Worm (Caenorhabditis elegans) whole organism, L4 larva: Measurements from ENCODE around the gene F21C10.18.
"Not testable (repeated sequence)": the region's sequence is repeated elsewhere in the genome, so short reads cannot be mapped to it uniquely, and the experiment has no call there.

Experiments
- D1046.2 ChIP-seq: fragments of 200-800 bp; sonication (Bioruptor generic); IDR thresholded peaks from 2 replicates; pipeline ENCODE4 v1.3.6; 2022; ENCODE audit warnings: missing genetic modification characterization, missing compliant biosample characterization
- T26A8.4 ChIP-seq: fragments of 200-800 bp; sonication (Bioruptor generic); IDR thresholded peaks from 2 replicates; pipeline ENCODE4 v1.3.6; 2022; ENCODE audit warnings: missing genetic modification characterization, missing compliant biosample characterization
- Y75B8A.6 ChIP-seq: fragments of 200-800 bp; sonication (Bioruptor generic); IDR thresholded peaks from 2 replicates; pipeline ENCODE4 v1.3.6; 2022; ENCODE audit warnings: missing genetic modification reagents, missing genetic modification characterization, missing compliant biosample characterization
- ceh-20 ChIP-seq: fragments of 200-800 bp; sonication (Bioruptor generic); IDR thresholded peaks from 2 replicates; pipeline ENCODE4 v1.3.6; 2022; ENCODE audit warnings: missing genetic modification reagents, missing genetic modification characterization, missing compliant biosample characterization
- ceh-28 ChIP-seq: fragments of 150-350 bp; optimal IDR thresholded peaks from 2 replicates; lab custom pipeline; 2014; ENCODE audit warnings: missing biosample characterization, missing genetic modification reagents, missing genetic modification characterization
- ceh-44 ChIP-seq: fragments of 200-800 bp; sonication (Bioruptor generic); IDR thresholded peaks from 2 replicates; pipeline ENCODE4 v1.3.6; 2022; ENCODE audit warnings: missing genetic modification reagents, missing genetic modification characterization, missing compliant biosample characterization
- ctbp-1 ChIP-seq: fragments of 200-800 bp; sonication (Bioruptor generic); IDR thresholded peaks from 2 replicates; pipeline ENCODE4 v1.3.6; 2022; ENCODE audit warnings: missing genetic modification reagents, missing genetic modification characterization, missing compliant biosample characterization
- daf-16 ChIP-seq, 3 experiments: sonication (generic microtip); optimal IDR thresholded peaks; 2 replicates each; lab custom pipeline; 2016 to 2017; ENCODE audit warnings: missing genetic modification characterization in 3 of 3, missing genetic modification reagents in 3 of 3, mild to moderate bottlenecking in 2 of 3, missing compliant biosample characterization in 2 of 3, missing biosample characterization in 1 of 3, moderate library complexity in 1 of 3
- daf-19 ChIP-seq: fragments of 200-800 bp; sonication (Bioruptor generic); conservative IDR thresholded peaks from 2 replicates; pipeline ENCODE4 v1.3.6; 2022; ENCODE audit warnings: missing genetic modification characterization, missing compliant biosample characterization
- dve-1 ChIP-seq: sonication (generic microtip); optimal IDR thresholded peaks from 2 replicates; lab custom pipeline; 2017; ENCODE audit warnings: antibody characterized with exemption, mild to moderate bottlenecking, missing genetic modification characterization, missing compliant biosample characterization; ENCODE audit not compliant: insufficient read depth
- egl-43 ChIP-seq: fragments of 200-800 bp; sonication (Bioruptor generic); IDR thresholded peaks from 2 replicates; pipeline ENCODE4 v1.3.6; 2022; ENCODE audit warnings: missing genetic modification reagents, missing genetic modification characterization, missing compliant biosample characterization
- fkh-10 ChIP-seq: fragments of 150-350 bp; optimal IDR thresholded peaks from 2 replicates; lab custom pipeline; 2014; ENCODE audit warnings: missing biosample characterization, missing genetic modification reagents, missing genetic modification characterization
- fos-1 ChIP-seq: fragments of 150-350 bp; optimal IDR thresholded peaks from 2 replicates; lab custom pipeline; 2014; ENCODE audit warnings: missing biosample characterization, missing genetic modification characterization
- gei-8 ChIP-seq: fragments of 200-800 bp; sonication (Bioruptor generic); optimal IDR thresholded peaks from 2 replicates; lab custom pipeline; 2018; ENCODE audit warnings: mild to moderate bottlenecking, missing genetic modification characterization, missing compliant biosample characterization
- hif-1 ChIP-seq, 2 experiments: sonication (generic microtip); optimal IDR thresholded peaks; 2 replicates each; lab custom pipeline; 2016 to 2017; ENCODE audit warnings: missing compliant biosample characterization in 2 of 2, missing genetic modification characterization in 2 of 2, missing genetic modification reagents in 2 of 2, missing genotype in 2 of 2, mild to moderate bottlenecking in 1 of 2
- hlh-11 ChIP-seq: fragments of 200-800 bp; sonication (Bioruptor generic); optimal IDR thresholded peaks from 2 replicates; lab custom pipeline; 2018; ENCODE audit warnings: mild to moderate bottlenecking, missing genetic modification characterization, missing compliant biosample characterization
- hlh-30 ChIP-seq: sonication (generic microtip); optimal IDR thresholded peaks from 2 replicates; lab custom pipeline; 2017; ENCODE audit warnings: antibody characterized with exemption, mild to moderate bottlenecking, missing genetic modification characterization, missing compliant biosample characterization; ENCODE audit not compliant: insufficient read depth
- hmg-1.1 ChIP-seq: fragments of 200-800 bp; sonication (Bioruptor generic); IDR thresholded peaks from 2 replicates; pipeline ENCODE4 v1.3.6; 2022; ENCODE audit warnings: missing genetic modification reagents, missing genetic modification characterization, missing compliant biosample characterization
- lim-7 ChIP-seq: fragments of 200-800 bp; sonication (Bioruptor generic); IDR thresholded peaks from 2 replicates; pipeline ENCODE4 v1.3.6; 2022; ENCODE audit warnings: missing genetic modification characterization, missing compliant biosample characterization
- lin-1 ChIP-seq: fragments of 200-800 bp; sonication (Bioruptor generic); IDR thresholded peaks from 2 replicates; pipeline ENCODE4 v1.3.6; 2022; ENCODE audit warnings: missing genetic modification reagents, missing genetic modification characterization, missing compliant biosample characterization
- lin-38 ChIP-seq: fragments of 200-800 bp; sonication (Bioruptor generic); IDR thresholded peaks from 2 replicates; pipeline ENCODE4 v1.3.6; 2022; ENCODE audit warnings: missing genetic modification reagents, missing genetic modification characterization, missing compliant biosample characterization
- lsy-2 ChIP-seq, 2 experiments: fragments of 150-350 bp in 1 of 2; sonication (generic microtip) in 1 of 2; optimal IDR thresholded peaks; 2 replicates each; lab custom pipeline; 2014 to 2017; ENCODE audit warnings: missing biosample characterization in 2 of 2, missing genetic modification characterization in 2 of 2
- mdl-1 ChIP-seq, 2 experiments: fragments of 150-350 bp in 1 of 2; sonication (generic microtip) in 1 of 2; optimal IDR thresholded peaks; 2 replicates each; lab custom pipeline; 2014 to 2017; ENCODE audit warnings: missing biosample characterization in 2 of 2, missing genetic modification characterization in 2 of 2
- mdt-29 ChIP-seq: fragments of 200-800 bp; sonication (Bioruptor generic); IDR thresholded peaks from 2 replicates; pipeline ENCODE4 v1.3.6; 2022; ENCODE audit warnings: missing genetic modification reagents, missing genetic modification characterization, missing compliant biosample characterization
- mep-1 ChIP-seq: fragments of 150-350 bp; sonication (generic microtip); optimal IDR thresholded peaks from 3 replicates; lab custom pipeline; 2014; ENCODE audit warnings: missing biosample characterization, missing genetic modification characterization
- mes-2 ChIP-seq: sonication (generic microtip); optimal IDR thresholded peaks from 2 replicates; lab custom pipeline; 2016; ENCODE audit warnings: missing genotype, mild to moderate bottlenecking, missing genetic modification characterization, missing compliant biosample characterization; ENCODE audit not compliant: poor library complexity, severe bottlenecking
- nhr-10 ChIP-seq: fragments of 150-350 bp; optimal IDR thresholded peaks from 2 replicates; lab custom pipeline; 2014; ENCODE audit warnings: missing biosample characterization, missing genetic modification characterization
- nhr-28 ChIP-seq: fragments of 150-350 bp; optimal IDR thresholded peaks from 2 replicates; lab custom pipeline; 2014; ENCODE audit warnings: missing biosample characterization, missing genetic modification characterization
- nhr-77 ChIP-seq: fragments of 150-350 bp; optimal IDR thresholded peaks from 2 replicates; lab custom pipeline; 2014; ENCODE audit warnings: missing biosample characterization, missing genetic modification characterization
- pqm-1 ChIP-seq: sonication (generic microtip); optimal IDR thresholded peaks from 2 replicates; lab custom pipeline; 2017; ENCODE audit warnings: missing biosample characterization, missing genetic modification characterization
- saeg-2 ChIP-seq: fragments of 200-800 bp; sonication (Bioruptor generic); IDR thresholded peaks from 2 replicates; pipeline ENCODE4 v1.3.6; 2022; ENCODE audit warnings: missing genetic modification reagents, missing genetic modification characterization, missing compliant biosample characterization
- set-16 ChIP-seq: fragments of 200-800 bp; sonication (Bioruptor generic); IDR thresholded peaks from 2 replicates; pipeline ENCODE4 v1.3.6; 2022; ENCODE audit warnings: missing genetic modification reagents, missing genetic modification characterization, missing compliant biosample characterization
- snpc-1.2 ChIP-seq: fragments of 200-800 bp; sonication (Bioruptor generic); IDR thresholded peaks from 2 replicates; pipeline ENCODE4 v1.3.6; 2022; ENCODE audit warnings: missing genetic modification reagents, missing genetic modification characterization, missing compliant biosample characterization
- tra-1 ChIP-seq: fragments of 200-800 bp; sonication (Bioruptor generic); IDR thresholded peaks from 2 replicates; pipeline ENCODE4 v1.3.6; 2022; ENCODE audit warnings: missing genetic modification reagents, missing genetic modification characterization, missing compliant biosample characterization
- unc-130 ChIP-seq: sonication (generic microtip); optimal IDR thresholded peaks from 2 replicates; lab custom pipeline; 2016; ENCODE audit warnings: missing genetic modification reagents, missing genetic modification characterization, missing compliant biosample characterization
- unc-62 ChIP-seq, 3 experiments: fragments of 150-350 bp in 1 of 3; sonication (generic microtip); optimal IDR thresholded peaks in 2 of 3; peaks in 1 of 3; 1 replicate in 1 of 3; 2 replicates in 2 of 3; lab custom pipeline; 2014 to 2017; ENCODE audit warnings: missing biosample characterization in 3 of 3, missing genetic modification characterization in 3 of 3, missing genetic modification reagents in 3 of 3, missing genotype in 1 of 3
- vab-7 ChIP-seq: fragments of 200-800 bp; sonication (Bioruptor generic); IDR thresholded peaks from 2 replicates; pipeline ENCODE4 v1.3.6; 2022; ENCODE audit warnings: missing genetic modification reagents, missing genetic modification characterization, missing compliant biosample characterization
- zfp-2 ChIP-seq: sonication (generic microtip); optimal IDR thresholded peaks from 2 replicates; lab custom pipeline; 2016; ENCODE audit warnings: mild to moderate bottlenecking, missing genetic modification characterization, missing compliant biosample characterization
- zfp-3 ChIP-seq: fragments of 200-800 bp; sonication (Bioruptor generic); conservative IDR thresholded peaks from 2 replicates; pipeline ENCODE4 v1.3.6; 2022; ENCODE audit warnings: missing genetic modification reagents, missing genetic modification characterization, missing compliant biosample characterization
- ztf-7 ChIP-seq: fragments of 150-350 bp; optimal IDR thresholded peaks from 2 replicates; lab custom pipeline; 2014; ENCODE audit warnings: missing biosample characterization, missing genetic modification characterization

F21C10.18 gene

ce11 chrV:9088758-9089157 lies 19.6 kb upstream of the F21C10.18 start (continued):
- TF ChIP-seq zfp-2 (tag; lab: Kevin White, UChicago): no peak
- TF ChIP-seq nhr-10 (tag; lab: Kevin White, UChicago): no peak
- TF ChIP-seq D1046.2: no peak
- peak; percentile 64 for TF ChIP-seq Y75B8A.6
- 0 out of 2 replicates have a peak, but pooled peaks have one; percentile 6 for TF ChIP-seq lim-7 (GFP tag; lab: Robert Waterston, UW)
- TF ChIP-seq gei-8: no peak
- no peak for TF ChIP-seq ztf-7 (tag; lab: Kevin White, UChicago)
- peak; percentile 56; the same call in 1 of the 2 replicates for TF ChIP-seq egl-43
- no peak for TF ChIP-seq pqm-1
- TF ChIP-seq zfp-3: peak; percentile 96
- peak; percentile 76; the same call in 1 of the 2 replicates for TF ChIP-seq T26A8.4
- peak; percentile 67; the same call in 1 of the 2 replicates for TF ChIP-seq hmg-1.1 (GFP tag; lab: Robert Waterston, UW)
- TF ChIP-seq ceh-28 (tag; lab: Kevin White, UChicago): no peak
- TF ChIP-seq mdl-1 (tag; optimal IDR thresholded peaks at IDR 0.05; lab: Kevin White, UChicago): no peak

- TF ChIP-seq mdt-29 (GFP tag; lab: Robert Waterston, UW) (peak; percentile 11; the same call in 1 of the 2 replicates), snpc-1.2 (GFP tag; lab: Robert Waterston, UW) (peak; percentile 66), zfp-3 (peak; percentile 82), tra-1 (0 out of 2 replicates have a peak, but pooled peaks have one; percentile 11), daf-19 (GFP tag; lab: Robert Waterston, UW) (0 out of 2 replicates have a peak, but pooled peaks have one; percentile 51), mes-2 (peak; percentile 15), lin-38 (0 out of 2 replicates have a peak, but pooled peaks have one; percentile 16), ctbp-1 (peak; percentile 31; the same call in 1 of the 2 replicates), lim-7 (GFP tag; lab: Robert Waterston, UW) (peak; percentile 33; the same call in 1 of the 2 replicates), egl-43 (peak; percentile 64; the same call in 1 of the 2 replicates), set-16 (GFP tag; lab: Robert Waterston, UW) (peak; percentile 30), ceh-44 (GFP tag; lab: Robert Waterston, UW) (0 out of 2 replicates have a peak, but pooled peaks have one; percentile 4), unc-62 (GFP tag; optimal IDR thresholded peaks at IDR 0.05 in 1 of 2; lab: Kevin White, UChicago) (peak in 1 of 2 experiments; percentile 49)
- TF ChIP-seq unc-62 (tag; optimal IDR thresholded peaks at IDR 0.05; lab: Kevin White, UChicago): not testable (repeated sequence)
Measured at ce11 chrV:9090824-9091798, 17.2 kb upstream of the F21C10.18 start.

- no peak for TF ChIP-seq nhr-77
- TF ChIP-seq mdt-29 (GFP tag; lab: Robert Waterston, UW): no peak
- TF ChIP-seq fkh-10 (GFP tag; lab: Kevin White, UChicago): peak; percentile 30
- TF ChIP-seq saeg-2 (GFP tag; lab: Robert Waterston, UW): no peak
- 0 out of 2 replicates have a peak, but pooled peaks have one; percentile 21 for TF ChIP-seq ceh-20 (GFP tag; lab: Robert Waterston, UW)
- peak; percentile 31 for TF ChIP-seq hlh-30 (tag; lab: Kevin White, UChicago)
- TF ChIP-seq mep-1 (tag; lab: Kevin White, UChicago): peak; percentile 12
- no peak for TF ChIP-seq dve-1 (tag; lab: Kevin White, UChicago)
Measured at ce11 chrV:9092209-9092608, 16.1 kb upstream of the F21C10.18 start, which contains the start of gene T27E4.1. T27E4.1 (plus strand) TSS chrV:9092345.

- TF ChIP-seq hif-1 (tag; optimal IDR thresholded peaks at IDR 0.05; lab: Kevin White, UChicago): peak in 1 of 2 experiments; percentile 39
- no peak for TF ChIP-seq vab-7 (GFP tag; lab: Robert Waterston, UW)
- TF ChIP-seq unc-62 (GFP tag; optimal IDR thresholded peaks at IDR 0.05 in 1 of 2; lab: Kevin White, UChicago): peak in 1 of 2 experiments; percentile 64
- TF ChIP-seq unc-62 (tag; optimal IDR thresholded peaks at IDR 0.05; lab: Kevin White, UChicago): no peak
- peak in 1 of 2 experiments; percentile 95 for TF ChIP-seq daf-16 (GFP tag; optimal IDR thresholded peaks at IDR 0.05; lab: Kevin White, UChicago)
- TF ChIP-seq daf-16 (tag; optimal IDR thresholded peaks at IDR 0.05; lab: Kevin White, UChicago): peak; percentile 99
- TF ChIP-seq nhr-28 (tag; lab: Kevin White, UChicago): peak; percentile 80
- peak; percentile 24 for TF ChIP-seq nhr-77
- peak; percentile 91 for TF ChIP-seq hlh-11
- TF ChIP-seq mdl-1 (tag; optimal IDR thresholded peaks at IDR 0.05; lab: Kevin White, UChicago): peak in 1 of 2 experiments; percentile 83
- peak; percentile 52; the same call in 1 of the 2 replicates for TF ChIP-seq lin-1 (GFP tag; lab: Robert Waterston, UW)
- TF ChIP-seq dve-1 (tag; lab: Kevin White, UChicago): peak; percentile 86
- no peak for TF ChIP-seq unc-130 (GFP tag; lab: Kevin White, UChicago)
- TF ChIP-seq lsy-2 (tag; optimal IDR thresholded peaks at IDR 0.05; lab: Kevin White, UChicago): peak; percentile 7 to 68
- no peak for TF ChIP-seq fos-1 (tag; lab: Kevin White, UChicago)
Measured at ce11 chrV:9094060-9094628, 14.2 kb upstream of the F21C10.18 start.
